Worm (Caenorhabditis elegans) whole organism, late embryonic: ENCODE measurements around the gene srd-8.

Source experiments
- C08G9.2 ChIP-seq: sonication (generic microtip); optimal IDR thresholded peaks from 2 replicates; lab custom pipeline; 2016; ENCODE audit warnings: mild to moderate bottlenecking, missing genetic modification characterization, moderate library complexity, missing compliant biosample characterization
- C38D4.7 ChIP-seq: fragments of 200-800 bp; sonication (Bioruptor generic); optimal IDR thresholded peaks from 2 replicates; lab custom pipeline; 2018; ENCODE audit warnings: mild to moderate bottlenecking, missing genetic modification characterization, moderate library complexity, missing compliant biosample characterization
- F13H6.1 ChIP-seq: sonication (generic microtip); optimal IDR thresholded peaks from 2 replicates; lab custom pipeline; 2016; ENCODE audit warnings: missing genetic modification characterization, missing compliant biosample characterization
- K02D7.2 ChIP-seq: sonication (generic microtip); optimal IDR thresholded peaks from 2 replicates; lab custom pipeline; 2017; ENCODE audit warnings: mild to moderate bottlenecking, missing genetic modification characterization, missing compliant biosample characterization
- Y22D7AL.16 ChIP-seq: sonication (generic microtip); optimal IDR thresholded peaks from 2 replicates; lab custom pipeline; 2016; ENCODE audit warnings: missing genetic modification characterization, missing compliant biosample characterization
- ahr-1 ChIP-seq: sonication (generic microtip); optimal IDR thresholded peaks from 2 replicates; lab custom pipeline; 2016; ENCODE audit warnings: missing genetic modification characterization, missing compliant biosample characterization
- ama-1 ChIP-seq: fragments of 150-350 bp; optimal IDR thresholded peaks from 2 replicates; lab custom pipeline; 2014
- ceh-14 ChIP-seq: sonication (generic microtip); optimal IDR thresholded peaks from 2 replicates; lab custom pipeline; 2016; ENCODE audit warnings: missing genotype, missing genetic modification characterization, missing compliant biosample characterization
- ceh-18 ChIP-seq: sonication (generic microtip); optimal IDR thresholded peaks from 2 replicates; lab custom pipeline; 2016; ENCODE audit warnings: missing genetic modification characterization, missing compliant biosample characterization
- ceh-19 ChIP-seq: fragments of 200-800 bp; sonication (Bioruptor generic); optimal IDR thresholded peaks from 2 replicates; lab custom pipeline; 2018; ENCODE audit warnings: mild to moderate bottlenecking, missing genetic modification characterization, missing compliant biosample characterization
- ceh-24 ChIP-seq: sonication (generic microtip); optimal IDR thresholded peaks from 2 replicates; lab custom pipeline; 2016; ENCODE audit warnings: mild to moderate bottlenecking, missing genetic modification characterization, missing compliant biosample characterization
- ceh-30 ChIP-seq: fragments of 150-350 bp; optimal IDR thresholded peaks from 2 replicates; lab custom pipeline; 2014; ENCODE audit warnings: missing biosample characterization, missing genetic modification characterization
- ceh-31 ChIP-seq: sonication (generic microtip); optimal IDR thresholded peaks from 2 replicates; lab custom pipeline; 2016; ENCODE audit warnings: missing genetic modification characterization, missing compliant biosample characterization
- ceh-34 ChIP-seq: sonication (generic microtip); optimal IDR thresholded peaks from 2 replicates; lab custom pipeline; 2016; ENCODE audit warnings: mild to moderate bottlenecking, missing genetic modification characterization, missing compliant biosample characterization
- che-1 ChIP-seq: sonication (generic microtip); optimal IDR thresholded peaks from 2 replicates; lab custom pipeline; 2016; ENCODE audit warnings: mild to moderate bottlenecking, missing genetic modification characterization, missing compliant biosample characterization
- dmd-4 ChIP-seq: sonication (generic microtip); optimal IDR thresholded peaks from 2 replicates; lab custom pipeline; 2016; ENCODE audit warnings: borderline replicate concordance, missing genetic modification characterization, missing compliant biosample characterization
- dve-1 ChIP-seq: sonication (generic microtip); optimal IDR thresholded peaks from 2 replicates; lab custom pipeline; 2017; ENCODE audit warnings: antibody characterized with exemption, mild to moderate bottlenecking, missing genetic modification characterization, missing compliant biosample characterization
- elt-2 ChIP-seq: sonication (generic microtip); optimal IDR thresholded peaks from 2 replicates; lab custom pipeline; 2016; ENCODE audit warnings: missing genetic modification reagents, missing genetic modification characterization, missing compliant biosample characterization
- eyg-1 ChIP-seq: sonication (generic microtip); optimal IDR thresholded peaks from 2 replicates; lab custom pipeline; 2016; ENCODE audit warnings: missing genotype, missing genetic modification characterization, missing compliant biosample characterization
- fax-1 ChIP-seq: sonication (generic microtip); optimal IDR thresholded peaks from 2 replicates; lab custom pipeline; 2016; ENCODE audit warnings: missing genotype, missing genetic modification characterization, missing compliant biosample characterization
- hlh-15 ChIP-seq: sonication (generic microtip); optimal IDR thresholded peaks from 2 replicates; lab custom pipeline; 2016; ENCODE audit warnings: missing genetic modification characterization, missing compliant biosample characterization
- hlh-30 ChIP-seq: sonication (generic microtip); optimal IDR thresholded peaks from 2 replicates; lab custom pipeline; 2017; ENCODE audit warnings: antibody characterized with exemption, missing genetic modification characterization, missing compliant biosample characterization; ENCODE audit not compliant: insufficient read depth
- hlh-6 ChIP-seq: sonication (generic microtip); optimal IDR thresholded peaks from 2 replicates; lab custom pipeline; 2016; ENCODE audit warnings: missing genotype, missing genetic modification characterization, missing compliant biosample characterization
- mec-3 ChIP-seq: sonication (generic microtip); optimal IDR thresholded peaks from 2 replicates; lab custom pipeline; 2016; ENCODE audit warnings: borderline replicate concordance, missing genetic modification characterization, missing compliant biosample characterization
- nfya-1 ChIP-seq: sonication (generic microtip); optimal IDR thresholded peaks from 2 replicates; lab custom pipeline; 2017; ENCODE audit warnings: missing genetic modification characterization, mild to moderate bottlenecking, missing compliant biosample characterization, antibody characterized with exemption, moderate library complexity
- nhr-11 ChIP-seq: fragments of 150-350 bp; optimal IDR thresholded peaks from 2 replicates; lab custom pipeline; 2014; ENCODE audit warnings: missing biosample characterization, missing genetic modification characterization
- nhr-232 ChIP-seq: sonication (generic microtip); optimal IDR thresholded peaks from 2 replicates; lab custom pipeline; 2016; ENCODE audit warnings: missing genetic modification characterization, missing compliant biosample characterization
- odd-2 ChIP-seq: sonication (generic microtip); optimal IDR thresholded peaks from 2 replicates; lab custom pipeline; 2017; ENCODE audit warnings: antibody characterized with exemption, mild to moderate bottlenecking, missing genetic modification characterization, missing compliant biosample characterization
- pat-9 ChIP-seq: fragments of 200-800 bp; sonication (Bioruptor generic); optimal IDR thresholded peaks from 2 replicates; lab custom pipeline; 2018; ENCODE audit warnings: mild to moderate bottlenecking, missing genetic modification characterization, moderate library complexity, missing compliant biosample characterization
- pax-1 ChIP-seq: fragments of 150-350 bp; optimal IDR thresholded peaks from 2 replicates; lab custom pipeline; 2014; ENCODE audit warnings: missing biosample characterization, missing genetic modification characterization
- pqm-1 ChIP-seq: sonication (generic microtip); optimal IDR thresholded peaks from 2 replicates; lab custom pipeline; 2016; ENCODE audit warnings: missing genetic modification characterization, missing compliant biosample characterization
- ref-2 ChIP-seq: sonication (generic microtip); optimal IDR thresholded peaks from 2 replicates; lab custom pipeline; 2016; ENCODE audit warnings: missing genetic modification characterization, missing compliant biosample characterization
- rnt-1 ChIP-seq: sonication (generic microtip); optimal IDR thresholded peaks from 2 replicates; lab custom pipeline; 2016; ENCODE audit warnings: missing genetic modification characterization, missing compliant biosample characterization
- sox-2 ChIP-seq: fragments of 200-800 bp; sonication (Bioruptor generic); IDR thresholded peaks from 2 replicates; pipeline ENCODE4 v1.3.6; 2022; ENCODE audit warnings: missing genetic modification reagents, missing genetic modification characterization, missing compliant biosample characterization
- syd-9 ChIP-seq: sonication (generic microtip); optimal IDR thresholded peaks from 2 replicates; lab custom pipeline; 2016; ENCODE audit warnings: mild to moderate bottlenecking, missing genetic modification characterization, moderate library complexity, missing compliant biosample characterization
- tbx-2 ChIP-seq: sonication (generic microtip); optimal IDR thresholded peaks from 2 replicates; lab custom pipeline; 2016; ENCODE audit warnings: missing genetic modification characterization, missing compliant biosample characterization
- tbx-7 ChIP-seq: sonication (generic microtip); optimal IDR thresholded peaks from 2 replicates; lab custom pipeline; 2016; ENCODE audit warnings: missing genotype, missing genetic modification characterization, missing compliant biosample characterization
- ttx-3 ChIP-seq: sonication (generic microtip); optimal IDR thresholded peaks from 2 replicates; lab custom pipeline; 2016; ENCODE audit warnings: missing genetic modification reagents, missing genetic modification characterization, missing compliant biosample characterization
- unc-42 ChIP-seq: sonication (generic microtip); optimal IDR thresholded peaks from 2 replicates; lab custom pipeline; 2016; ENCODE audit warnings: missing genotype, missing genetic modification characterization, missing compliant biosample characterization
- unc-55 ChIP-seq: sonication (generic microtip); optimal IDR thresholded peaks from 2 replicates; lab custom pipeline; 2017; ENCODE audit warnings: missing biosample characterization, missing genetic modification reagents, missing genetic modification characterization
- ztf-16 ChIP-seq: sonication (generic microtip); optimal IDR thresholded peaks from 2 replicates; lab custom pipeline; 2017; ENCODE audit warnings: missing genetic modification characterization, missing compliant biosample characterization

Gene srd-8

DNA sequence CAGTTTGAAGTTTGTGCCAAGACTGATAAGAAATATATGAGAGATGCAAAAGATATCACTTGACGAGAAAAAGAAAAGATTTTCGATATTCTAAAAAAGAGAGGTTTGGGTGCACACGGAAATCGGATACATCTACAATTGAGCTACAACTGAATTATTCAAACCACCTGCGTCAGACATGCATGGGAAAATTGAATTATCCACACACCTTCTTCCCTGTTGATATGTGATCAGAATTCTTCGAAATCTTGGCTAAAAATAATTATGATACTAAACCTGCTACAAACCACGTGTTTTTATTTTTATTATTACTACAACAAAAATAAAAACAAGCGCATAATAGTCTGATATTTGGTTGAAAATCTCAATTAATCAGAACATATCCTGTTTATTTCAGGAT, 12.8 kb upstream of the srd-8 start:
- no peak for TF ChIP-seq ceh-34
- TF ChIP-seq C38D4.7 (GFP tag; lab: Kevin White, UChicago): no peak
- no peak for TF ChIP-seq C08G9.2
- TF ChIP-seq pat-9: no peak
- no peak for TF ChIP-seq pqm-1
- no peak for TF ChIP-seq hlh-6 (tag; lab: Kevin White, UChicago)
- TF ChIP-seq syd-9: no peak
- no peak for TF ChIP-seq pax-1 (tag; lab: Kevin White, UChicago)
- no peak for TF ChIP-seq hlh-15
- TF ChIP-seq rnt-1: no peak
- no peak for TF ChIP-seq ama-1 (lab: Kevin White, UChicago)
- TF ChIP-seq hlh-30 (tag; lab: Kevin White, UChicago): no peak
- TF ChIP-seq ceh-18 (tag; lab: Kevin White, UChicago): no peak
- TF ChIP-seq sox-2 (GFP tag; lab: Robert Waterston, UW): no peak
- no peak for TF ChIP-seq tbx-2 (tag; lab: Kevin White, UChicago)

DNA sequence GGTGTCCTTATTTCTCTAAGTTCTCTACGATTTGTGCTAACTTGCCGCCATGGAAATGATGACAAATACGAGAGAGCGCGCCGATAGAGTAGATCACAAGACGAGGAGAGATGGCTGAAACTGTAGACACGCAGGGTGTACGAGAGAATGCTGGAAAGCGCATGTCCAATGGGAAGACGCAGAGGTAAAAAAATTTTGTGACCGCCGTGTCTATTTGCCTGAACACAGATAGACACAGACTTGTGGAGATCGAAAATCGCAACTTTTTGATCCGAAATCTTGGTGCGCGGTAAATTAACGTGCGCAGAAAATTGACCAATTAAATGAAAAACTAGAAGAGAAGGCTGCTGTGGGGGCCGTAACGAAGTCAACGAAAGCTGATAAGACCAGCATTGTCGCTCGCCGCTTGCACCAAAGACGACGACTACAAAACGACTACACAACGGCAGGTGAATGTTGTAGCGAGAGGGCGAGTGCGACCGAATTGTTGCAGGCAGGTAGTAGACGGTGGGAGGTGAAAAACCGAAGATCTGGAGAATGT, 11.8 kb upstream of the srd-8 start:
- TF ChIP-seq nfya-1 (tag; lab: Kevin White, UChicago) (peak; percentile 79), ceh-31 (tag; lab: Kevin White, UChicago) (peak; percentile 35), ahr-1 (tag; lab: Kevin White, UChicago) (no peak), fax-1 (no peak), pat-9 (no peak), ceh-18 (tag; lab: Kevin White, UChicago) (peak; percentile 71), rnt-1 (peak; percentile 49), hlh-30 (tag; lab: Kevin White, UChicago) (peak; percentile 88), unc-42 (tag; lab: Kevin White, UChicago) (peak; percentile 25), che-1 (tag; lab: Kevin White, UChicago) (no peak), nhr-11 (tag; lab: Kevin White, UChicago) (no peak), odd-2 (tag; lab: Kevin White, UChicago) (no peak), ref-2 (tag; lab: Kevin White, UChicago) (peak; percentile 46), eyg-1 (tag; lab: Kevin White, UChicago) (no peak), ceh-34 (peak; percentile 43), ceh-14 (tag; lab: Kevin White, UChicago) (peak; percentile 10), syd-9 (no peak), Y22D7AL.16 (tag; lab: Kevin White, UChicago) (no peak), dve-1 (tag; lab: Kevin White, UChicago) (peak; percentile 35), ztf-16 (tag; lab: Kevin White, UChicago) (peak; percentile 34), F13H6.1 (tag; lab: Kevin White, UChicago) (peak; percentile 32), ceh-30 (tag; lab: Kevin White, UChicago) (peak; percentile 91), mec-3 (tag; lab: Kevin White, UChicago) (no peak), nhr-232 (tag; lab: Kevin White, UChicago) (no peak), tbx-7 (tag; lab: Kevin White, UChicago) (no peak), dmd-4 (tag; lab: Kevin White, UChicago) (no peak), elt-2 (tag; lab: Kevin White, UChicago) (peak; percentile 64), ceh-19 (GFP tag; lab: Kevin White, UChicago) (peak; percentile 6), unc-55 (GFP tag; lab: Kevin White, UChicago) (peak; percentile 20), tbx-2 (tag; lab: Kevin White, UChicago) (peak; percentile 50)

DNA sequence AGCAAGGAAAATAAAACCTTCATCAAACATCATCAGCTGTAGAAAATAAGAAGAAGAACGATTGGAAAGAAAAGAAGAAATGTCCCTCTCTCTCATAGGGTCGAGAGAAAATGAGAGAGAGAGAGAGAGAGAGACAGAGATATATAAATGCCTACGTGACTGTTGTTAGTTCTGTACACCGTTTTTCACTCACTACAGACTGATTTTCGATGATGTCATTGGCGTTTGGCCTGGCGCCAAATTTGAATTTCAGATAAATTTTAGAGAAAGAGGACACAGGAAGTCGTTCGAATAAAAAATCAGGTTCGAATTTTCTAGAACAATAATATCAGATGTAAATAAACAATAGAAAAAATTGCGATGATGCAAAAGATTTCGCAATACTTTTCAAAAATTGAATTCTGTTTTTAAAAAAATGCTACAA, 10.6 kb upstream of the srd-8 start:
- peak; percentile 22 for TF ChIP-seq nfya-1 (tag; lab: Kevin White, UChicago)
- TF ChIP-seq ceh-30 (tag; lab: Kevin White, UChicago): peak; percentile 57
- TF ChIP-seq K02D7.2 (tag; lab: Kevin White, UChicago): no peak
- no peak for TF ChIP-seq ceh-24 (tag; lab: Kevin White, UChicago)
- no peak for TF ChIP-seq ttx-3 (tag; lab: Kevin White, UChicago)
- TF ChIP-seq ztf-16 (tag; lab: Kevin White, UChicago): no peak
- TF ChIP-seq unc-55 (GFP tag; lab: Kevin White, UChicago): peak; percentile 33
- TF ChIP-seq dve-1 (tag; lab: Kevin White, UChicago): peak; percentile 60
- TF ChIP-seq, all 69 proteins: peak for 4
